Worm (Caenorhabditis elegans) whole organism, mixed stage, embryonic: Measurements from ENCODE around the gene ubc-21.

Experiments
- M03D4.4 ChIP-seq: sonication (generic microtip); optimal IDR thresholded peaks from 2 replicates; lab custom pipeline; 2017; ENCODE audit warnings: mild to moderate bottlenecking, missing genetic modification characterization, missing compliant biosample characterization
- bed-3 ChIP-seq: fragments of 200-800 bp; sonication (Bioruptor generic); optimal IDR thresholded peaks from 3 replicates; lab custom pipeline; 2018; ENCODE audit warnings: mild to moderate bottlenecking, missing genetic modification characterization, moderate library complexity, missing compliant biosample characterization
- ceh-39 ChIP-seq: fragments of 150-350 bp; optimal IDR thresholded peaks from 2 replicates; lab custom pipeline; 2014; ENCODE audit warnings: missing biosample characterization, missing genetic modification characterization
- ceh-43 ChIP-seq: fragments of 200-800 bp; sonication (Bioruptor generic); optimal IDR thresholded peaks from 2 replicates; lab custom pipeline; 2018; ENCODE audit warnings: mild to moderate bottlenecking, missing genetic modification characterization, moderate library complexity, missing compliant biosample characterization
- ceh-83 ChIP-seq: fragments of 200-800 bp; sonication (Bioruptor generic); optimal IDR thresholded peaks from 2 replicates; lab custom pipeline; 2018; ENCODE audit warnings: mild to moderate bottlenecking, missing genetic modification characterization, missing compliant biosample characterization
- ces-1 ChIP-seq: fragments of 150-350 bp; optimal IDR thresholded peaks from 2 replicates; lab custom pipeline; 2014; ENCODE audit warnings: missing biosample characterization, missing genetic modification reagents, missing genetic modification characterization
- cnd-1 ChIP-seq: fragments of 200-800 bp; sonication (Bioruptor generic); optimal IDR thresholded peaks from 2 replicates; lab custom pipeline; 2018; ENCODE audit warnings: mild to moderate bottlenecking, missing genetic modification characterization, missing compliant biosample characterization
- drap-1 ChIP-seq: fragments of 200-800 bp; sonication (Bioruptor generic); optimal IDR thresholded peaks from 3 replicates; lab custom pipeline; 2018; ENCODE audit warnings: mild to moderate bottlenecking, missing genetic modification characterization, missing compliant biosample characterization
- elt-1 ChIP-seq: sonication (generic microtip); optimal IDR thresholded peaks from 2 replicates; lab custom pipeline; 2017; ENCODE audit warnings: missing genetic modification characterization, mild to moderate bottlenecking, missing compliant biosample characterization, antibody characterized with exemption, moderate library complexity, borderline replicate concordance; ENCODE audit not compliant: insufficient read depth
- elt-3 ChIP-seq: fragments of 150-350 bp; optimal IDR thresholded peaks from 2 replicates; lab custom pipeline; 2014; ENCODE audit warnings: missing biosample characterization, missing genetic modification characterization
- flh-1 ChIP-seq: fragments of 200-800 bp; sonication (Bioruptor generic); optimal IDR thresholded peaks from 2 replicates; lab custom pipeline; 2018; ENCODE audit warnings: mild to moderate bottlenecking, missing genetic modification characterization, moderate library complexity, missing compliant biosample characterization
- ham-2 ChIP-seq: fragments of 200-800 bp; sonication (Bioruptor generic); optimal IDR thresholded peaks from 2 replicates; lab custom pipeline; 2018; ENCODE audit warnings: mild to moderate bottlenecking, missing genetic modification characterization, missing compliant biosample characterization
- hlh-1 ChIP-seq: fragments of 150-350 bp; optimal IDR thresholded peaks from 2 replicates; lab custom pipeline; 2014; ENCODE audit warnings: missing biosample characterization, missing genetic modification reagents, missing genetic modification characterization
- lin-13 ChIP-seq: fragments of 150-350 bp; optimal IDR thresholded peaks from 2 replicates; lab custom pipeline; 2014; ENCODE audit warnings: missing biosample characterization, missing genetic modification characterization
- lin-32 ChIP-seq: fragments of 200-800 bp; sonication (Bioruptor generic); optimal IDR thresholded peaks from 2 replicates; lab custom pipeline; 2018; ENCODE audit warnings: mild to moderate bottlenecking, missing genetic modification characterization, missing compliant biosample characterization
- lsy-2 ChIP-seq: fragments of 150-350 bp; optimal IDR thresholded peaks from 2 replicates; lab custom pipeline; 2014; ENCODE audit warnings: missing biosample characterization, missing genetic modification characterization
- mab-5 ChIP-seq: fragments of 150-350 bp; optimal IDR thresholded peaks from 2 replicates; lab custom pipeline; 2014; ENCODE audit warnings: missing biosample characterization, missing genetic modification characterization
- mep-1 ChIP-seq: fragments of 150-350 bp; optimal IDR thresholded peaks from 2 replicates; lab custom pipeline; 2017; ENCODE audit warnings: missing biosample characterization, missing genetic modification reagents, missing genetic modification characterization, inconsistent platforms
- mls-2 ChIP-seq: sonication (generic microtip); optimal IDR thresholded peaks from 2 replicates; lab custom pipeline; 2016; ENCODE audit warnings: mild to moderate bottlenecking, missing genetic modification characterization, moderate library complexity, missing compliant biosample characterization
- nhr-12 ChIP-seq: fragments of 150-350 bp; optimal IDR thresholded peaks from 2 replicates; lab custom pipeline; 2014; ENCODE audit warnings: missing biosample characterization, missing genetic modification characterization
- nhr-2 ChIP-seq: fragments of 150-350 bp; optimal IDR thresholded peaks from 2 replicates; lab custom pipeline; 2014; ENCODE audit warnings: missing biosample characterization, missing genetic modification characterization
- nhr-237 ChIP-seq: fragments of 150-350 bp; optimal IDR thresholded peaks from 2 replicates; lab custom pipeline; 2014; ENCODE audit warnings: missing biosample characterization, missing genetic modification characterization
- nhr-28 ChIP-seq: fragments of 150-350 bp; optimal IDR thresholded peaks from 2 replicates; lab custom pipeline; 2014; ENCODE audit warnings: missing biosample characterization, missing genetic modification characterization
- nhr-76 ChIP-seq: sonication (generic microtip); optimal IDR thresholded peaks from 2 replicates; lab custom pipeline; 2017; ENCODE audit warnings: missing biosample characterization, missing genetic modification characterization
- pha-4 ChIP-seq: fragments of 150-350 bp; optimal IDR thresholded peaks from 2 replicates; lab custom pipeline; 2018; ENCODE audit warnings: missing biosample characterization, missing genetic modification reagents, missing genetic modification characterization
- sem-2 ChIP-seq: fragments of 200-800 bp; sonication (Bioruptor generic); optimal IDR thresholded peaks from 2 replicates; lab custom pipeline; 2018; ENCODE audit warnings: mild to moderate bottlenecking, missing genetic modification characterization, missing compliant biosample characterization
- snpc-4 ChIP-seq: fragments of 150-350 bp; optimal IDR thresholded peaks from 2 replicates; lab custom pipeline; 2014; ENCODE audit warnings: missing biosample characterization, missing genetic modification characterization
- sptf-1 ChIP-seq: sonication (generic microtip); optimal IDR thresholded peaks from 2 replicates; lab custom pipeline; 2017; ENCODE audit warnings: mild to moderate bottlenecking, missing genetic modification characterization, moderate library complexity, missing compliant biosample characterization
- tbx-8 ChIP-seq: fragments of 200-800 bp; sonication (Bioruptor generic); optimal IDR thresholded peaks from 2 replicates; lab custom pipeline; 2018; ENCODE audit warnings: mild to moderate bottlenecking, missing genetic modification characterization, moderate library complexity, missing compliant biosample characterization
- unc-120 ChIP-seq: sonication (generic microtip); optimal IDR thresholded peaks from 2 replicates; lab custom pipeline; 2017; ENCODE audit warnings: missing genetic modification characterization, missing compliant biosample characterization; ENCODE audit not compliant: poor library complexity, severe bottlenecking
- unc-39 ChIP-seq: fragments of 150-350 bp; optimal IDR thresholded peaks from 2 replicates; lab custom pipeline; 2014; ENCODE audit warnings: missing biosample characterization, missing genetic modification characterization
- unc-62 ChIP-seq: fragments of 150-350 bp; optimal IDR thresholded peaks from 2 replicates; lab custom pipeline; 2014; ENCODE audit warnings: missing biosample characterization, missing genetic modification reagents, missing genetic modification characterization
- zip-8 ChIP-seq: fragments of 150-350 bp; optimal IDR thresholded peaks from 2 replicates; lab custom pipeline; 2014; ENCODE audit warnings: missing biosample characterization, missing genetic modification characterization

Gene ubc-21

DNA sequence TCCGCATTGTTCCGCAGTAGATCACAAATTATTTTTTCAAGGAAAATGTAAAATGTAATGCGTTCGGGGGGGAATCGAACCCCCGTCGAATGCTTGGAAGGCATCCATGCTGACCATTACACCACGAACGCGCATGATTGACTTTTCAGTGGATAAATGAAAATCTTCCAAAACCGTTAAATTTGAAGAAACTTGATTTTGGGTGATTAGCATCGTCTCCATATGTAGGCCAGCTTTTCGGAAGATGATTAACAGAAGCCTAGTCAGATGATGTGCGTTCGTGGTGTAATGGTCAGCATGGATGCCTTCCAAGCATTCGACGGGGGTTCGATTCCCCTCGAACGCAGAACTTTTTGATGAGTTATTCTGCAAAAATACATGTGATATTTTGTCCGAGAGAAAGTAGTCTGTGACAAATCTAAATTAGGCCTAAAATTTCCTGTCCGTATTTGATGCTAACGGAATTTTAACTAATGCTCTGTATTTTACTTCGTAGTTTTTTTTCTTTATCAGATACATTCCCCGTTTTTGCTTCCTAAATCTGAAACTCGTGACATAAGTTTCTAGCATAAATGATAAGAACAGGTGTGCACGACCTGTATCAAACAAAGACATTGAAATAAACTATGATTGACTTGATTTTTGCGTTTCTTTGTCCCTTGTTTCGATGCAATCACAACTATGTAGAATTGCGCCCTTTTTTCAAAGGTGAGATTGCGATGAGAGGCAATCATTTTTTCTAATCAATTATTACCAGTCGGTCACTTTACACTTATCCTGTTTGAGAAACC, 22.8 kb upstream of the ubc-21 start, which contains the start of gene C28G1.10:
Gene C28G1.10, plus strand, starts transcription at position 676 of the 791 bp plus-strand sequence.
- TF ChIP-seq unc-120 (tag; lab: Kevin White, UChicago) (no peak), sem-2 (no peak), M03D4.4 (tag; lab: Kevin White, UChicago) (no peak), mls-2 (tag; lab: Kevin White, UChicago) (no peak), tbx-8 (GFP tag; lab: Kevin White, UChicago) (no peak), cnd-1 (no peak), nhr-76 (tag; lab: Kevin White, UChicago) (no peak), ceh-43 (GFP tag; lab: Kevin White, UChicago) (no peak), flh-1 (GFP tag; lab: Kevin White, UChicago) (no peak), nhr-2 (tag; lab: Kevin White, UChicago) (no peak), sptf-1 (tag; lab: Kevin White, UChicago) (no peak), mep-1 (no peak), elt-1 (tag; lab: Kevin White, UChicago) (no peak), unc-62 (no peak), unc-39 (tag; lab: Kevin White, UChicago) (no peak), ceh-83 (GFP tag; lab: Kevin White, UChicago) (no peak), snpc-4 (tag; lab: Kevin White, UChicago) (no peak), lin-13 (tag; lab: Kevin White, UChicago) (no peak), mab-5 (tag; lab: Kevin White, UChicago) (no peak), lin-32 (no peak)

DNA sequence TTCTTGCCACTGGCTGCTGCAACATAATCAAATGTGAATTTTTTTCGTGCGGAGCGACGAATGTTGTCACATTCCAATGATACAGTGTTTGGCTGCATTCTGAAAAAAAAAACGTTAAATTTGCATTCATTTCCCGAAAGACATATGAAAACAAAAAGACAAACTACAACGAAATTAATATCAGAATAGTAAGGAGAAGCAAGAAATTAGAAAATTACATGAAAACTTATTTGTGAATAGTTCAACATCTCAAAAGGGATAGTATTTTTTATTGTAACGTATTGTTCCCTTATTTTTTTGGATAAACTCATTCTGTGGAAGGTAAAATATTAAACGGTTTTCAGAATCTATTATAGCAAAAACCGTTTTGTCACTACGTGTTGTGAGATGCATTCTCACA, 15.9 kb upstream of the ubc-21 start, which contains the start of gene sprp-4:
Gene sprp-4, minus strand, starts transcription at position 101 of the 400 bp plus-strand sequence.
- TF ChIP-seq lsy-2 (tag; lab: Kevin White, UChicago) (no peak), nhr-28 (no peak), nhr-12 (tag; lab: Kevin White, UChicago) (no peak), ham-2 (GFP tag; lab: Kevin White, UChicago) (no peak), zip-8 (tag; lab: Kevin White, UChicago) (no peak), hlh-1 (no peak), elt-1 (tag; lab: Kevin White, UChicago) (no peak), sem-2 (no peak), nhr-2 (tag; lab: Kevin White, UChicago) (no peak), unc-120 (tag; lab: Kevin White, UChicago) (no peak), lin-13 (tag; lab: Kevin White, UChicago) (no peak), ceh-43 (GFP tag; lab: Kevin White, UChicago) (no peak), ceh-83 (GFP tag; lab: Kevin White, UChicago) (no peak), drap-1 (no peak), mls-2 (tag; lab: Kevin White, UChicago) (no peak), lin-32 (no peak), nhr-76 (tag; lab: Kevin White, UChicago) (no peak), M03D4.4 (tag; lab: Kevin White, UChicago) (no peak), nhr-237 (tag; lab: Kevin White, UChicago) (no peak), elt-3 (tag; lab: Kevin White, UChicago) (no peak)

DNA sequence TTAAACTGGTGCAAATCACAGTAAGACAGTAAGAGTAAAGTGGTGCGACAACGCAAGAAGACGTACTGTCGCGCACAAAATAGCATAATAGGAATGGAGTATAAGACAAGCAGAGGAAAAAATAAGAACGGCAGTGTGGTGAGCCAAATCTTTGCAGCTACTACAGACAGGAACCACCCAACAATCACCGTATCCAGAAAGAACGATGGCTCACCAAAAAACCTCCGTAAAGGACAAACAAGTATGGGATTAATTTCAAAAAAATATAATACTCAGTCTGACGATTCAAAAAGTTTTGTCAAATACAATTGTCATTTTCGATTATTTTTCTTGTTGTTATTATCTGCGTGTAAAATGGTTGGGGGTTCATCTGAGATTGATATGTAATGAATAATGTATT, 15.0 kb upstream of the ubc-21 start:
- no peak for TF ChIP-seq M03D4.4 (tag; lab: Kevin White, UChicago)
- TF ChIP-seq snpc-4 (tag; lab: Kevin White, UChicago): no peak
- no peak for TF ChIP-seq sem-2
- TF ChIP-seq lsy-2 (tag; lab: Kevin White, UChicago): no peak
- no peak for TF ChIP-seq ceh-39 (tag; lab: Kevin White, UChicago)
- TF ChIP-seq mep-1: no peak
- no peak for TF ChIP-seq bed-3 (GFP tag; lab: Kevin White, UChicago)
- no peak for TF ChIP-seq ham-2 (GFP tag; lab: Kevin White, UChicago)
- TF ChIP-seq nhr-12 (tag; lab: Kevin White, UChicago): no peak
- no peak for TF ChIP-seq nhr-237 (tag; lab: Kevin White, UChicago)
- no peak for TF ChIP-seq cnd-1
- no peak for TF ChIP-seq drap-1
- TF ChIP-seq pha-4: no peak
- no peak for TF ChIP-seq sptf-1 (tag; lab: Kevin White, UChicago)
- no peak for TF ChIP-seq mls-2 (tag; lab: Kevin White, UChicago)
- no peak for TF ChIP-seq elt-1 (tag; lab: Kevin White, UChicago)
- no peak for TF ChIP-seq tbx-8 (GFP tag; lab: Kevin White, UChicago)
- TF ChIP-seq ceh-83 (GFP tag; lab: Kevin White, UChicago): no peak
- TF ChIP-seq unc-39 (tag; lab: Kevin White, UChicago): no peak
- no peak for TF ChIP-seq ces-1 (GFP tag; lab: Kevin White, UChicago)
